Worm (Caenorhabditis elegans) whole organism, L4 larva: Measurements from ENCODE around the gene F15B9.11.

Source experiments
- F37D6.2 ChIP-seq: sonication (generic microtip); optimal IDR thresholded peaks from 2 replicates; lab custom pipeline; 2016; ENCODE audit warnings: mild to moderate bottlenecking, missing genetic modification characterization, missing compliant biosample characterization
- aly-2 ChIP-seq: sonication (generic microtip); optimal IDR thresholded peaks from 2 replicates; lab custom pipeline; 2018; ENCODE audit warnings: missing biosample characterization, missing genetic modification characterization
- lin-39 ChIP-seq: fragments of 150-350 bp; optimal IDR thresholded peaks from 2 replicates; lab custom pipeline; 2014; ENCODE audit warnings: missing biosample characterization, missing genetic modification reagents, missing genetic modification characterization
- nhr-76 ChIP-seq: fragments of 150-350 bp; optimal IDR thresholded peaks from 2 replicates; lab custom pipeline; 2014; ENCODE audit warnings: missing biosample characterization, missing genetic modification characterization
- snpc-4 ChIP-seq: fragments of 150-350 bp; optimal IDR thresholded peaks from 2 replicates; lab custom pipeline; 2014; ENCODE audit warnings: missing biosample characterization, missing genetic modification characterization
- vab-7 ChIP-seq: fragments of 200-800 bp; sonication (Bioruptor generic); IDR thresholded peaks from 2 replicates; pipeline ENCODE4 v1.3.6; 2022; ENCODE audit warnings: missing genetic modification reagents, missing genetic modification characterization, missing compliant biosample characterization

- no peak for TF ChIP-seq lin-39
- no peak for TF ChIP-seq vab-7 (GFP tag; lab: Robert Waterston, UW)
- no peak for TF ChIP-seq F37D6.2 (tag; lab: Kevin White, UChicago)
- no peak for TF ChIP-seq aly-2
- TF ChIP-seq nhr-76 (tag; lab: Kevin White, UChicago) = no peak
- TF ChIP-seq snpc-4 = no peak
Measured at ce11 chrV:13011904-13012303, 19.2 kb upstream of the F15B9.11 start.
